Fruit fly (Drosophila melanogaster) whole organism, prepupa: Measurements from ENCODE around the gene Hacd2.

Experiments
- Blimp-1 ChIP-seq: fragments of 200-800 bp; sonication (Bioruptor generic); optimal IDR thresholded peaks from 3 replicates; lab custom pipeline; 2017; ENCODE audit warnings: missing biosample characterization, missing genetic modification characterization, mild to moderate bottlenecking, moderate library complexity, missing genetic modification reagents
- CG10669 ChIP-seq: fragments of 200-800 bp; sonication (Bioruptor generic); optimal IDR thresholded peaks from 3 replicates; lab custom pipeline; 2018; ENCODE audit warnings: missing biosample characterization, mild to moderate bottlenecking, missing genetic modification characterization, moderate library complexity
- CG11902 ChIP-seq: fragments of 200-800 bp; sonication (Bioruptor generic); optimal IDR thresholded peaks from 3 replicates; lab custom pipeline; 2016; ENCODE audit warnings: missing biosample characterization, missing genetic modification characterization
- CG15336 ChIP-seq: fragments of 200-800 bp; sonication (Bioruptor generic); IDR thresholded peaks from 2 replicates; pipeline ENCODE4 v1.3.6; 2022; ENCODE audit warnings: missing biosample characterization, missing genetic modification characterization
- CG1621 ChIP-seq: fragments of 200-800 bp; sonication (Bioruptor generic); optimal IDR thresholded peaks from 3 replicates; lab custom pipeline; 2018; ENCODE audit warnings: missing biosample characterization, mild to moderate bottlenecking, missing genetic modification characterization
- CG16779 ChIP-seq: fragments of 200-800 bp; sonication (Bioruptor generic); optimal IDR thresholded peaks from 3 replicates; lab custom pipeline; 2017; ENCODE audit warnings: missing biosample characterization, mild to moderate bottlenecking, missing genetic modification characterization
- CG3032 ChIP-seq: fragments of 200-800 bp; optimal IDR thresholded peaks from 2 replicates; lab custom pipeline; 2019; ENCODE audit warnings: missing biosample characterization, mild to moderate bottlenecking, missing genetic modification characterization, moderate library complexity
- CG31627 ChIP-seq: fragments of 200-800 bp; sonication (Bioruptor generic); optimal IDR thresholded peaks from 3 replicates; lab custom pipeline; 2016; ENCODE audit warnings: missing biosample characterization, missing genetic modification characterization
- CG32006 ChIP-seq: fragments of 200-800 bp; sonication (Bioruptor generic); optimal IDR thresholded peaks from 3 replicates; lab custom pipeline; 2017; ENCODE audit warnings: missing biosample characterization, mild to moderate bottlenecking, missing genetic modification characterization
- CG34406 ChIP-seq: fragments of 200-800 bp; sonication (Bioruptor generic); optimal IDR thresholded peaks from 3 replicates; lab custom pipeline; 2016; ENCODE audit warnings: missing biosample characterization, missing genetic modification characterization
- CG3919 ChIP-seq: fragments of 200-800 bp; sonication (Bioruptor generic); optimal IDR thresholded peaks from 3 replicates; lab custom pipeline; 2016; ENCODE audit warnings: missing biosample characterization, missing genetic modification characterization
- CG6276 ChIP-seq: fragments of 200-800 bp; sonication (Bioruptor generic); optimal IDR thresholded peaks from 2 replicates; lab custom pipeline; 2017; ENCODE audit warnings: missing biosample characterization, mild to moderate bottlenecking, missing genetic modification characterization
- CG6854 ChIP-seq: fragments of 200-800 bp; sonication (Bioruptor generic); optimal IDR thresholded peaks from 2 replicates; lab custom pipeline; 2017; ENCODE audit warnings: missing biosample characterization, mild to moderate bottlenecking, missing genetic modification characterization
- CG7368 ChIP-seq: fragments of 200-800 bp; sonication (Bioruptor generic); optimal IDR thresholded peaks from 3 replicates; lab custom pipeline; 2016; ENCODE audit warnings: missing biosample characterization, missing genetic modification characterization
- CG8632 ChIP-seq: fragments of 200-800 bp; sonication (Bioruptor generic); optimal IDR thresholded peaks from 3 replicates; lab custom pipeline; 2016; ENCODE audit warnings: missing biosample characterization, missing genetic modification characterization
- CG9139 ChIP-seq: fragments of 200-800 bp; sonication (Bioruptor generic); optimal IDR thresholded peaks from 3 replicates; lab custom pipeline; 2017; ENCODE audit warnings: missing biosample characterization, mild to moderate bottlenecking, missing genetic modification characterization
- Eip75B ChIP-seq: fragments of 200-800 bp; sonication (Bioruptor generic); optimal IDR thresholded peaks from 3 replicates; lab custom pipeline; 2016; ENCODE audit warnings: missing biosample characterization, missing genetic modification characterization
- Eip78C ChIP-seq: fragments of 200-800 bp; sonication (Bioruptor generic); peaks from one replicate; lab custom pipeline; 2016; ENCODE audit warnings: missing biosample characterization, missing genetic modification characterization
- Eip93F ChIP-seq: fragments of 200-800 bp; sonication (Bioruptor generic); optimal IDR thresholded peaks from 2 replicates; lab custom pipeline; 2016; ENCODE audit warnings: missing biosample characterization, mild to moderate bottlenecking, missing genetic modification characterization
- Ets21C ChIP-seq: fragments of 200-800 bp; sonication (Bioruptor generic); optimal IDR thresholded peaks from 3 replicates; lab custom pipeline; 2016; ENCODE audit warnings: missing biosample characterization, missing genetic modification characterization
- Ets96B ChIP-seq: fragments of 200-800 bp; optimal IDR thresholded peaks from 2 replicates; lab custom pipeline; 2019; ENCODE audit warnings: missing biosample characterization, mild to moderate bottlenecking, missing genetic modification characterization, moderate library complexity
- Gug ChIP-seq: fragments of 200-800 bp; sonication (Bioruptor generic); IDR thresholded peaks from 2 replicates; pipeline ENCODE4 v1.3.6; 2022; ENCODE audit warnings: missing biosample characterization, missing genetic modification characterization
- Hr39 ChIP-seq: fragments of 200-800 bp; sonication (Bioruptor generic); optimal IDR thresholded peaks from 2 replicates; lab custom pipeline; 2016; ENCODE audit warnings: missing biosample characterization, missing genetic modification characterization
- Hr4 ChIP-seq: fragments of 200-800 bp; sonication (Bioruptor generic); optimal IDR thresholded peaks from 3 replicates; lab custom pipeline; 2016; ENCODE audit warnings: missing biosample characterization, missing genetic modification characterization
- Lpt ChIP-seq: fragments of 200-800 bp; sonication (Bioruptor generic); optimal IDR thresholded peaks from 3 replicates; lab custom pipeline; 2016; ENCODE audit warnings: missing biosample characterization, missing genetic modification characterization
- Met ChIP-seq: fragments of 200-800 bp; sonication (Bioruptor generic); optimal IDR thresholded peaks from 3 replicates; lab custom pipeline; 2016; ENCODE audit warnings: missing biosample characterization, missing genetic modification characterization
- OdsH ChIP-seq: fragments of 200-800 bp; sonication (Bioruptor generic); optimal IDR thresholded peaks from 3 replicates; lab custom pipeline; 2016; ENCODE audit warnings: missing biosample characterization, missing genetic modification characterization
- Smox ChIP-seq: fragments of 200-800 bp; sonication (Bioruptor generic); optimal IDR thresholded peaks from 3 replicates; lab custom pipeline; 2016; ENCODE audit warnings: missing biosample characterization, missing genetic modification characterization
- Sox102F ChIP-seq: fragments of 200-800 bp; sonication (Bioruptor generic); optimal IDR thresholded peaks from 2 replicates; lab custom pipeline; 2016; ENCODE audit warnings: missing biosample characterization, mild to moderate bottlenecking, missing genetic modification characterization
- Sox14 ChIP-seq: fragments of 200-800 bp; sonication (Bioruptor generic); optimal IDR thresholded peaks from 3 replicates; lab custom pipeline; 2016; ENCODE audit warnings: missing biosample characterization, missing genetic modification characterization
- Sox15 ChIP-seq: fragments of 200-800 bp; sonication (Bioruptor generic); optimal IDR thresholded peaks from 3 replicates; lab custom pipeline; 2016; ENCODE audit warnings: missing biosample characterization, missing genetic modification characterization
- achi ChIP-seq: fragments of 200-800 bp; sonication (Bioruptor generic); optimal IDR thresholded peaks from 3 replicates; lab custom pipeline; 2016; ENCODE audit warnings: missing biosample characterization, missing genetic modification characterization
- cyc ChIP-seq: fragments of 200-800 bp; sonication (Bioruptor generic); optimal IDR thresholded peaks from 3 replicates; lab custom pipeline; 2016; ENCODE audit warnings: missing biosample characterization, missing genetic modification characterization
- dac ChIP-seq: fragments of 200-800 bp; sonication (Bioruptor generic); optimal IDR thresholded peaks from 2 replicates; lab custom pipeline; 2017; ENCODE audit warnings: missing biosample characterization, mild to moderate bottlenecking, missing genetic modification characterization
- dsx ChIP-seq: fragments of 200-800 bp; optimal IDR thresholded peaks from 3 replicates; lab custom pipeline; 2019; ENCODE audit warnings: missing biosample characterization, mild to moderate bottlenecking, missing genetic modification characterization, moderate library complexity; ENCODE audit not compliant: poor library complexity, severe bottlenecking
- esn ChIP-seq: fragments of 200-800 bp; sonication (Bioruptor generic); optimal IDR thresholded peaks from 2 replicates; lab custom pipeline; 2016; ENCODE audit warnings: missing biosample characterization, mild to moderate bottlenecking, missing genetic modification characterization, moderate library complexity
- fd85E ChIP-seq: fragments of 200-800 bp; sonication (Bioruptor generic); optimal IDR thresholded peaks from 3 replicates; lab custom pipeline; 2016; ENCODE audit warnings: missing biosample characterization, missing genetic modification characterization
- fkh ChIP-seq: fragments of 200-800 bp; sonication (Bioruptor generic); optimal IDR thresholded peaks from 3 replicates; lab custom pipeline; 2017; ENCODE audit warnings: missing biosample characterization, mild to moderate bottlenecking, missing genetic modification characterization, moderate library complexity
- lz ChIP-seq: fragments of 200-800 bp; sonication (Bioruptor generic); optimal IDR thresholded peaks from 3 replicates; lab custom pipeline; 2016; ENCODE audit warnings: missing biosample characterization, missing genetic modification characterization
- net ChIP-seq: fragments of 200-800 bp; sonication (Bioruptor generic); optimal IDR thresholded peaks from 3 replicates; lab custom pipeline; 2016; ENCODE audit warnings: missing biosample characterization, missing genetic modification characterization
- pdm3 ChIP-seq: fragments of 200-800 bp; sonication (Bioruptor generic); optimal IDR thresholded peaks from 3 replicates; lab custom pipeline; 2016; ENCODE audit warnings: missing biosample characterization, missing genetic modification characterization
- salr ChIP-seq, 2 experiments: fragments of 200-800 bp; sonication (Bioruptor generic); optimal IDR thresholded peaks; 3 replicates each; lab custom pipeline; 2016 to 2018; ENCODE audit warnings: missing biosample characterization in 2 of 2, missing genetic modification characterization in 2 of 2, mild to moderate bottlenecking in 1 of 2
- ss ChIP-seq, 2 experiments: fragments of 200-800 bp; sonication (Bioruptor generic); optimal IDR thresholded peaks; 2 replicates in 1 of 2; 3 replicates in 1 of 2; lab custom pipeline; 2017 to 2018; ENCODE audit warnings: mild to moderate bottlenecking in 2 of 2, missing biosample characterization in 2 of 2, missing genetic modification characterization in 2 of 2, moderate library complexity in 1 of 2
- topi ChIP-seq: fragments of 200-800 bp; sonication (Bioruptor generic); optimal IDR thresholded peaks from 3 replicates; lab custom pipeline; 2016; ENCODE audit warnings: missing biosample characterization, missing genetic modification characterization

The Hacd2 gene

dm6 chr2L:13399565-13399964 lies 45.9 kb downstream of the Hacd2 start (continued):
- peak; percentile 23 for TF ChIP-seq net (GFP tag; lab: Kevin White, UChicago)
- peak; percentile 54 for TF ChIP-seq CG15336

- no peak for TF ChIP-seq dac (GFP tag; lab: Kevin White, UChicago)
- TF ChIP-seq Eip93F (GFP tag; lab: Kevin White, UChicago), result no peak
- no peak for TF ChIP-seq Sox15 (GFP tag; lab: Kevin White, UChicago)
- peak in 1 of 2 experiments; percentile 40 for TF ChIP-seq ss (GFP tag; optimal IDR thresholded peaks at IDR 0.05; lab: Kevin White, UChicago)
- peak; percentile 27 for TF ChIP-seq esn (GFP tag; lab: Kevin White, UChicago)
- peak; percentile 10 for TF ChIP-seq CG10669 (GFP tag; lab: Kevin White, UChicago)
- TF ChIP-seq cyc, result peak; percentile 2
- TF ChIP-seq Blimp-1 (GFP tag; lab: Kevin White, UChicago), result no peak
- TF ChIP-seq fkh (GFP tag; lab: Kevin White, UChicago), result no peak
- peak; percentile 12 for TF ChIP-seq CG3032 (tag; lab: Kevin White, UChicago)
- TF ChIP-seq Hr4 (GFP tag; lab: Kevin White, UChicago), result no peak
- TF ChIP-seq Ets96B (tag; lab: Kevin White, UChicago), result no peak
- no peak for TF ChIP-seq Ets21C (GFP tag; lab: Kevin White, UChicago)
- TF ChIP-seq CG9139 (GFP tag; lab: Kevin White, UChicago), result no peak
- TF ChIP-seq CG34406 (GFP tag; lab: Kevin White, UChicago), result peak; percentile 25
- peak; percentile 19 for TF ChIP-seq OdsH (GFP tag; lab: Kevin White, UChicago)
- no peak for TF ChIP-seq Lpt
- TF ChIP-seq CG15336, result no peak
- no peak for TF ChIP-seq CG11902 (GFP tag; lab: Kevin White, UChicago)
- no peak for TF ChIP-seq fd85E (GFP tag; lab: Kevin White, UChicago)
- TF ChIP-seq CG32006 (GFP tag; lab: Kevin White, UChicago), result no peak
- no peak for TF ChIP-seq achi (GFP tag; lab: Kevin White, UChicago)
- no peak for TF ChIP-seq salr (GFP tag; optimal IDR thresholded peaks at IDR 0.05; lab: Kevin White, UChicago)
- TF ChIP-seq Sox102F (GFP tag; lab: Kevin White, UChicago), result peak; percentile 12
- no peak for TF ChIP-seq Eip75B (GFP tag; lab: Kevin White, UChicago)
- TF ChIP-seq Met (GFP tag; lab: Kevin White, UChicago), result peak; percentile 33
- TF ChIP-seq Gug (GFP tag; lab: Robert Waterston, UW), result no peak
- TF ChIP-seq CG1621, result no peak
- no peak for TF ChIP-seq CG16779
- peak; percentile 25 for TF ChIP-seq lz (GFP tag; lab: Kevin White, UChicago)
- TF ChIP-seq CG6854 (GFP tag; lab: Kevin White, UChicago), result no peak
- TF ChIP-seq CG31627 (GFP tag; lab: Kevin White, UChicago), result no peak
- TF ChIP-seq CG3919, result peak; percentile 26
- peak; percentile 27 for TF ChIP-seq topi (GFP tag; lab: Kevin White, UChicago)
- TF ChIP-seq Hr39 (GFP tag; lab: Kevin White, UChicago), result no peak
- TF ChIP-seq Sox14 (GFP tag; lab: Kevin White, UChicago), result no peak
- TF ChIP-seq Smox (GFP tag; lab: Kevin White, UChicago), result no peak
- peak; percentile 3 for TF ChIP-seq CG8632
- peak; percentile 83 for TF ChIP-seq Eip78C (GFP tag; lab: Kevin White, UChicago)
- no peak for TF ChIP-seq CG7368 (GFP tag; lab: Kevin White, UChicago)
- TF ChIP-seq CG6276, result no peak
- no peak for TF ChIP-seq dsx
- no peak for TF ChIP-seq pdm3 (GFP tag; lab: Kevin White, UChicago)
Measured at dm6 chr2L:13398614-13399161, 46.8 kb downstream of the Hacd2 start, which contains the start of the genes CG10859 and CG7110. CG10859 (minus strand) TSS chr2L:13398664. CG7110 (plus strand) TSS chr2L:13398991.
